Fruit fly (Drosophila melanogaster) whole organism, embryonic: ENCODE measurements around the gene CG3546.

Experiments
- C15 ChIP-seq: fragments of 200-800 bp; sonication (Bioruptor generic); IDR thresholded peaks from 3 replicates; pipeline ENCODE4 v1.3.6; 2022; ENCODE audit warnings: missing biosample characterization, missing genetic modification characterization
- CG10267 ChIP-seq: fragments of 200-800 bp; sonication (Bioruptor generic); optimal IDR thresholded peaks from 2 replicates; lab custom pipeline; 2018; ENCODE audit warnings: missing biosample characterization, mild to moderate bottlenecking, missing genetic modification characterization, moderate library complexity
- CG13296 ChIP-seq: fragments of 200-800 bp; sonication (Bioruptor generic); optimal IDR thresholded peaks from 3 replicates; lab custom pipeline; 2018; ENCODE audit warnings: missing biosample characterization, mild to moderate bottlenecking, missing genetic modification characterization
- CG13775 ChIP-seq: fragments of 200-800 bp; sonication (Bioruptor generic); optimal IDR thresholded peaks from 3 replicates; lab custom pipeline; 2017; ENCODE audit warnings: missing biosample characterization, mild to moderate bottlenecking, missing genetic modification characterization
- CG16813 ChIP-seq: fragments of 200-800 bp; sonication (Bioruptor generic); IDR thresholded peaks from 3 replicates; pipeline ENCODE4 v1.3.6; 2022; ENCODE audit warnings: missing biosample characterization, missing genetic modification characterization; ENCODE audit not compliant: partially characterized antibody
- CG30020 ChIP-seq: fragments of 200-800 bp; optimal IDR thresholded peaks from 2 replicates; lab custom pipeline; 2019; ENCODE audit warnings: missing biosample characterization, mild to moderate bottlenecking, missing genetic modification characterization, moderate library complexity
- CG30431 ChIP-seq: fragments of 200-800 bp; sonication (Bioruptor generic); optimal IDR thresholded peaks from 2 replicates; lab custom pipeline; 2017; ENCODE audit warnings: missing biosample characterization, missing genetic modification characterization
- CG33213 ChIP-seq: fragments of 200-800 bp; sonication (Bioruptor generic); optimal IDR thresholded peaks from 3 replicates; lab custom pipeline; 2016; ENCODE audit warnings: missing biosample characterization, missing genetic modification characterization
- CG33557 ChIP-seq: fragments of 200-800 bp; sonication (Bioruptor generic); optimal IDR thresholded peaks from 2 replicates; lab custom pipeline; 2019; ENCODE audit warnings: missing biosample characterization, mild to moderate bottlenecking, missing genetic modification characterization, moderate library complexity
- CG4424 ChIP-seq: fragments of 200-800 bp; sonication (Bioruptor generic); optimal IDR thresholded peaks from 3 replicates; lab custom pipeline; 2016; ENCODE audit warnings: missing biosample characterization, missing genetic modification characterization
- CG4730 ChIP-seq: fragments of 200-800 bp; sonication (Bioruptor generic); IDR thresholded peaks from 2 replicates; pipeline ENCODE4 v1.3.6; 2022; ENCODE audit warnings: missing biosample characterization, missing genetic modification characterization
- CG5953 ChIP-seq: fragments of 200-800 bp; sonication (Bioruptor generic); IDR thresholded peaks from 2 replicates; pipeline ENCODE4 v1.3.6; 2022; ENCODE audit warnings: missing biosample characterization, missing genetic modification characterization
- CG6689 ChIP-seq: fragments of 200-800 bp; sonication (Bioruptor generic); IDR thresholded peaks from 2 replicates; pipeline ENCODE4 v1.3.6; 2022; ENCODE audit warnings: missing biosample characterization, missing genetic modification characterization
- CG7372 ChIP-seq: fragments of 200-800 bp; sonication (Bioruptor generic); IDR thresholded peaks from 2 replicates; pipeline ENCODE4 v1.3.6; 2022; ENCODE audit warnings: missing biosample characterization, missing genetic modification characterization
- CG8281 ChIP-seq: fragments of 200-800 bp; sonication (Bioruptor generic); optimal IDR thresholded peaks from 2 replicates; lab custom pipeline; 2018; ENCODE audit warnings: missing biosample characterization, mild to moderate bottlenecking, missing genetic modification characterization, moderate library complexity
- CG9215 ChIP-seq: fragments of 200-800 bp; sonication (Bioruptor generic); IDR thresholded peaks from 2 replicates; pipeline ENCODE4 v1.3.6; 2022; ENCODE audit warnings: missing biosample characterization, missing genetic modification characterization
- CG9609 ChIP-seq: fragments of 200-800 bp; sonication (Bioruptor generic); optimal IDR thresholded peaks from 3 replicates; lab custom pipeline; 2016; ENCODE audit warnings: missing biosample characterization, missing genetic modification characterization
- CG9727 ChIP-seq: fragments of 200-800 bp; sonication (Bioruptor generic); optimal IDR thresholded peaks from 3 replicates; lab custom pipeline; 2017; ENCODE audit warnings: missing biosample characterization, mild to moderate bottlenecking, missing genetic modification characterization
- CTCF ChIP-seq: fragments of 200-800 bp; sonication (Bioruptor generic); optimal IDR thresholded peaks from 2 replicates; lab custom pipeline; 2017; ENCODE audit warnings: missing biosample characterization, mild to moderate bottlenecking, missing genetic modification characterization, moderate library complexity
- CkIIα-i1 ChIP-seq: fragments of 200-800 bp; sonication (Bioruptor generic); IDR thresholded peaks from 2 replicates; pipeline ENCODE4 v1.3.6; 2022; ENCODE audit warnings: missing biosample characterization, missing genetic modification characterization
- CoRest ChIP-seq: fragments of 200-800 bp; sonication (Bioruptor generic); optimal IDR thresholded peaks from 3 replicates; lab custom pipeline; 2018; ENCODE audit warnings: missing biosample characterization, mild to moderate bottlenecking, missing genetic modification characterization, moderate library complexity
- Deaf1 ChIP-seq: fragments of 200-800 bp; optimal IDR thresholded peaks from 3 replicates; lab custom pipeline; 2019; ENCODE audit warnings: missing biosample characterization, mild to moderate bottlenecking, missing genetic modification characterization, moderate library complexity
- Gug ChIP-seq: fragments of 200-800 bp; sonication (Bioruptor generic); IDR thresholded peaks from 4 replicates; pipeline ENCODE4 v1.3.6; 2022; ENCODE audit warnings: missing biosample characterization, missing genetic modification characterization
- HHEX ChIP-seq: fragments of 200-800 bp; sonication (Bioruptor generic); optimal IDR thresholded peaks from 3 replicates; lab custom pipeline; 2017; ENCODE audit warnings: missing biosample characterization, mild to moderate bottlenecking, missing genetic modification characterization, missing genetic modification reagents
- Hr78 ChIP-seq, 2 experiments: fragments of 200-800 bp in 1 of 2; fragments of >200 bp in 1 of 2; sonication (Bioruptor generic) in 1 of 2; optimal IDR thresholded peaks; 2 replicates each; lab custom pipeline; 2017 to 2019; ENCODE audit warnings: missing biosample characterization in 2 of 2, missing genetic modification characterization in 2 of 2, mild to moderate bottlenecking in 1 of 2, moderate library complexity in 1 of 2
- NC2β ChIP-seq: fragments of 200-800 bp; sonication (Bioruptor generic); optimal IDR thresholded peaks from 2 replicates; lab custom pipeline; 2016; ENCODE audit warnings: missing biosample characterization, missing genetic modification characterization
- Oaz ChIP-seq: fragments of 200-800 bp; sonication (Bioruptor generic); IDR thresholded peaks from 2 replicates; pipeline ENCODE4 v1.3.6; 2022; ENCODE audit warnings: missing biosample characterization, missing genetic modification characterization
- Sox100B ChIP-seq: fragments of 200-800 bp; sonication (Bioruptor generic); optimal IDR thresholded peaks from 3 replicates; lab custom pipeline; 2018; ENCODE audit warnings: missing biosample characterization, mild to moderate bottlenecking, missing genetic modification characterization
- Stat92E ChIP-seq, 3 experiments: fragments of >200 bp in 2 of 3; fragments of 200-800 bp in 1 of 3; sonication (Bioruptor generic) in 1 of 3; optimal IDR thresholded peaks; 2 replicates each; lab custom pipeline; 2017 to 2019; ENCODE audit warnings: missing biosample characterization in 3 of 3, missing genetic modification characterization in 3 of 3, mild to moderate bottlenecking in 1 of 3, moderate library complexity in 1 of 3
- Vsx1 ChIP-seq: fragments of 200-800 bp; sonication (Bioruptor generic); optimal IDR thresholded peaks from 2 replicates; lab custom pipeline; 2017; ENCODE audit warnings: missing biosample characterization, mild to moderate bottlenecking, missing genetic modification characterization, missing genetic modification reagents
- abd-A ChIP-seq: fragments of 200-800 bp; sonication (Bioruptor generic); optimal IDR thresholded peaks from 3 replicates; lab custom pipeline; 2019; ENCODE audit warnings: missing biosample characterization, mild to moderate bottlenecking, missing genetic modification characterization, moderate library complexity
- bigmax ChIP-seq: fragments of 200-800 bp; sonication (Bioruptor generic); optimal IDR thresholded peaks from 2 replicates; lab custom pipeline; 2018; ENCODE audit warnings: missing biosample characterization, mild to moderate bottlenecking, missing genetic modification characterization
- croc ChIP-seq: fragments of 200-800 bp; sonication (Bioruptor generic); conservative IDR thresholded peaks from 3 replicates; pipeline ENCODE4 v1.3.6; 2022; ENCODE audit warnings: missing biosample characterization, missing genetic modification characterization
- en ChIP-seq: fragments of 200-800 bp; sonication (Bioruptor generic); optimal IDR thresholded peaks from 2 replicates; lab custom pipeline; 2016; ENCODE audit warnings: missing biosample characterization, missing genetic modification characterization
- fd3F ChIP-seq: fragments of 200-800 bp; sonication (Bioruptor generic); optimal IDR thresholded peaks from 2 replicates; lab custom pipeline; 2018; ENCODE audit warnings: missing biosample characterization, mild to moderate bottlenecking, missing genetic modification characterization, moderate library complexity
- fu2 ChIP-seq: fragments of 200-800 bp; sonication (Bioruptor generic); optimal IDR thresholded peaks from 2 replicates; lab custom pipeline; 2016; ENCODE audit warnings: missing biosample characterization, missing genetic modification characterization
- gfzf ChIP-seq: fragments of 200-800 bp; sonication (Bioruptor generic); optimal IDR thresholded peaks from 2 replicates; lab custom pipeline; 2016; ENCODE audit warnings: missing biosample characterization, mild to moderate bottlenecking, missing genetic modification characterization, moderate library complexity
- kni ChIP-seq: fragments of 200-800 bp; sonication (Bioruptor generic); optimal IDR thresholded peaks from 3 replicates; lab custom pipeline; 2017; ENCODE audit warnings: mild to moderate bottlenecking, missing biosample characterization, missing genetic modification reagents, missing genetic modification characterization
- lmd ChIP-seq: fragments of 200-800 bp; sonication (Bioruptor generic); IDR thresholded peaks from 2 replicates; pipeline ENCODE4 v1.3.6; 2022; ENCODE audit warnings: missing biosample characterization, missing genetic modification characterization
- nau ChIP-seq: fragments of 200-800 bp; sonication (Bioruptor generic); optimal IDR thresholded peaks from 3 replicates; lab custom pipeline; 2017; ENCODE audit warnings: missing biosample characterization, mild to moderate bottlenecking, missing genetic modification characterization, missing genetic modification reagents
- org-1 ChIP-seq: fragments of 200-800 bp; sonication (Bioruptor generic); optimal IDR thresholded peaks from 2 replicates; lab custom pipeline; 2017; ENCODE audit warnings: missing biosample characterization, missing genetic modification characterization
- otp ChIP-seq: fragments of 200-800 bp; sonication (Bioruptor generic); IDR thresholded peaks from 3 replicates; pipeline ENCODE4, ENCODE4 v1.3.6; 2022; ENCODE audit warnings: missing biosample characterization, missing genetic modification characterization
- pan ChIP-seq, 4 experiments: fragments of >200 bp in 3 of 4; fragments of 200-800 bp in 1 of 4; sonication (Bioruptor generic) in 1 of 4; optimal IDR thresholded peaks in 3 of 4; IDR thresholded peaks in 1 of 4; 2 replicates each; pipeline versions ENCODE4 v1.3.6 to Lab custom; 2017 to 2022; ENCODE audit warnings: missing biosample characterization in 2 of 4, missing genetic modification characterization in 2 of 4, mixed read lengths in 1 of 4
- sens ChIP-seq: fragments of 200-800 bp; sonication (Bioruptor generic); peaks from one replicate; lab custom pipeline; 2016; ENCODE audit warnings: missing biosample characterization, missing genetic modification characterization
- seq ChIP-seq: fragments of 200-800 bp; sonication (Bioruptor generic); IDR thresholded peaks from 2 replicates; pipeline ENCODE4 v1.3.6; 2022; ENCODE audit warnings: missing biosample characterization, missing genetic modification characterization
- so ChIP-seq: fragments of 200-800 bp; sonication (Bioruptor generic); IDR thresholded peaks from 3 replicates; pipeline ENCODE4 v1.3.6; 2022; ENCODE audit warnings: missing biosample characterization, missing genetic modification characterization
- ssp ChIP-seq: fragments of 200-800 bp; sonication (Bioruptor generic); IDR thresholded peaks from 2 replicates; pipeline ENCODE4 v1.3.6; 2022; ENCODE audit warnings: missing biosample characterization, missing genetic modification characterization
- toy ChIP-seq: fragments of 200-800 bp; sonication (Bioruptor generic); IDR thresholded peaks from 2 replicates; pipeline ENCODE4 v1.3.6; 2022; ENCODE audit warnings: missing biosample characterization, missing genetic modification characterization
- tx ChIP-seq: fragments of 200-800 bp; sonication (Bioruptor generic); optimal IDR thresholded peaks from 2 replicates; lab custom pipeline; 2016; ENCODE audit warnings: missing biosample characterization, missing genetic modification characterization
- vnd ChIP-seq: fragments of 200-800 bp; sonication (Bioruptor generic); IDR thresholded peaks from 3 replicates; pipeline ENCODE4 v1.3.6; 2022; ENCODE audit warnings: missing biosample characterization, missing genetic modification characterization; ENCODE audit not compliant: partially characterized antibody
- yki ChIP-seq: fragments of >200 bp; optimal IDR thresholded peaks from 3 replicates; lab custom pipeline; 2018
- zfh1 ChIP-seq: fragments of 200-800 bp; sonication (Bioruptor generic); IDR thresholded peaks from 3 replicates; pipeline ENCODE4 v1.3.6; 2022; ENCODE audit warnings: missing biosample characterization, missing genetic modification characterization

CG3546 gene

dm6 chrX:4573971-4574370 is 16.1 kb downstream of the CG3546 start (continued):
- no peak for TF ChIP-seq fd3F (GFP tag; lab: Kevin White, UChicago)
- TF ChIP-seq nau (GFP tag; lab: Kevin White, UChicago) = no peak
- no peak for TF ChIP-seq en (GFP tag; lab: Kevin White, UChicago)
- peak; percentile 27 for TF ChIP-seq CG4424 (GFP tag; lab: Kevin White, UChicago)
- TF ChIP-seq ssp (GFP tag; lab: Robert Waterston, UW) = 0 out of 2 replicates have a peak, but pooled peaks have one; percentile 13
- TF ChIP-seq Stat92E (GFP tag; optimal IDR thresholded peaks at IDR 0.05; lab: Kevin White, UChicago) = no peak
- no peak for TF ChIP-seq CTCF
- TF ChIP-seq CG4730 = no peak; the same call in 1 of the 2 replicates
- no peak for TF ChIP-seq yki (lab: Kevin White, UChicago)
- TF ChIP-seq croc (GFP tag; lab: Robert Waterston, UW) = peak; percentile 36; the same call in 1 of the 3 replicates
- no peak for TF ChIP-seq Oaz
- TF ChIP-seq CG9727 (GFP tag; lab: Kevin White, UChicago) = peak; percentile 50
- TF ChIP-seq lmd (GFP tag; lab: Robert Waterston, UW) = no peak
- TF ChIP-seq otp (GFP tag; lab: Robert Waterston, UW) = no peak
- no peak for TF ChIP-seq CkIIα-i1 (GFP tag; lab: Robert Waterston, UW)
- no peak for TF ChIP-seq org-1 (GFP tag; lab: Kevin White, UChicago)
- TF ChIP-seq CG5953 = no peak
- TF ChIP-seq seq (GFP tag; lab: Robert Waterston, UW) = no peak
- no peak for TF ChIP-seq Sox100B (GFP tag; lab: Kevin White, UChicago)
- no peak for TF ChIP-seq CG7372
- TF ChIP-seq CG33557 (GFP tag; lab: Kevin White, UChicago) = peak; percentile 20
- no peak for TF ChIP-seq so
- no peak for TF ChIP-seq CG9215 (GFP tag; lab: Robert Waterston, UW)
- TF ChIP-seq tx (GFP tag; lab: Kevin White, UChicago) = no peak
- peak; percentile 78 for TF ChIP-seq sens (GFP tag; lab: Kevin White, UChicago)
- no peak for TF ChIP-seq gfzf (GFP tag; lab: Kevin White, UChicago)
- TF ChIP-seq CG13296 = no peak
- TF ChIP-seq CG30020 (tag; lab: Kevin White, UChicago) = no peak
- TF ChIP-seq zfh1 (GFP tag; lab: Robert Waterston, UW) = peak; percentile 52; the same call in 1 of the 3 replicates
- TF ChIP-seq bigmax = no peak
- TF ChIP-seq Vsx1 (GFP tag; lab: Kevin White, UChicago) = no peak
- TF ChIP-seq CoRest (tag; lab: Kevin White, UChicago) = peak; percentile 23
- no peak for TF ChIP-seq vnd
- no peak for TF ChIP-seq CG9609 (GFP tag; lab: Kevin White, UChicago)
- no peak for TF ChIP-seq abd-A (tag; lab: Kevin White, UChicago)
- no peak for TF ChIP-seq C15 (GFP tag; lab: Robert Waterston, UW)
- no peak for TF ChIP-seq NC2β (GFP tag; lab: Kevin White, UChicago)
- TF ChIP-seq CG6689 (GFP tag; lab: Robert Waterston, UW) = peak; percentile 27; the same call in 1 of the 2 replicates
- no peak for TF ChIP-seq pan (optimal IDR thresholded peaks at IDR 0.05; lab: Kevin White, UChicago)
- no peak for TF ChIP-seq pan (GFP tag; optimal IDR thresholded peaks at IDR 0.05 in 1 of 2, IDR thresholded peaks at IDR 0.05 in 1 of 2)
- peak; percentile 33 for TF ChIP-seq CG10267
- no peak for TF ChIP-seq CG16813 (GFP tag; lab: Robert Waterston, UW)
- no peak for TF ChIP-seq fu2
- TF ChIP-seq CG13775 (GFP tag; lab: Kevin White, UChicago) = no peak
- TF ChIP-seq CG33213 (GFP tag; lab: Kevin White, UChicago) = no peak
- TF ChIP-seq Hr78 (GFP tag; optimal IDR thresholded peaks at IDR 0.05; lab: Kevin White, UChicago) = no peak
- TF ChIP-seq HHEX = no peak
- no peak for TF ChIP-seq Deaf1 (tag; lab: Kevin White, UChicago)
- no peak for TF ChIP-seq CG8281 (tag; lab: Kevin White, UChicago)
- TF ChIP-seq Gug (GFP tag; lab: Robert Waterston, UW) = no peak
- TF ChIP-seq toy = no peak
- no peak for TF ChIP-seq CG30431
- TF ChIP-seq kni (GFP tag; lab: Kevin White, UChicago) = no peak
